Fruit fly (Drosophila melanogaster) whole organism, prepupa: ENCODE data around the gene CG5107.

Experiments
- Blimp-1 ChIP-seq: fragments of 200-800 bp; sonication (Bioruptor generic); optimal IDR thresholded peaks from 3 replicates; lab custom pipeline; 2017; ENCODE audit warnings: missing biosample characterization, missing genetic modification characterization, mild to moderate bottlenecking, moderate library complexity, missing genetic modification reagents
- CG10631 ChIP-seq: fragments of 200-800 bp; sonication (Bioruptor generic); optimal IDR thresholded peaks from 2 replicates; lab custom pipeline; 2016; ENCODE audit warnings: missing biosample characterization, missing genetic modification characterization
- CG10669 ChIP-seq: fragments of 200-800 bp; sonication (Bioruptor generic); optimal IDR thresholded peaks from 3 replicates; lab custom pipeline; 2018; ENCODE audit warnings: missing biosample characterization, mild to moderate bottlenecking, missing genetic modification characterization, moderate library complexity
- CG15336 ChIP-seq: fragments of 200-800 bp; sonication (Bioruptor generic); IDR thresholded peaks from 2 replicates; pipeline ENCODE4 v1.3.6; 2022; ENCODE audit warnings: missing biosample characterization, missing genetic modification characterization
- CG1621 ChIP-seq: fragments of 200-800 bp; sonication (Bioruptor generic); optimal IDR thresholded peaks from 3 replicates; lab custom pipeline; 2018; ENCODE audit warnings: missing biosample characterization, mild to moderate bottlenecking, missing genetic modification characterization
- CG3032 ChIP-seq: fragments of 200-800 bp; optimal IDR thresholded peaks from 2 replicates; lab custom pipeline; 2019; ENCODE audit warnings: missing biosample characterization, mild to moderate bottlenecking, missing genetic modification characterization, moderate library complexity
- CG31627 ChIP-seq: fragments of 200-800 bp; sonication (Bioruptor generic); optimal IDR thresholded peaks from 3 replicates; lab custom pipeline; 2016; ENCODE audit warnings: missing biosample characterization, missing genetic modification characterization
- CG32006 ChIP-seq: fragments of 200-800 bp; sonication (Bioruptor generic); optimal IDR thresholded peaks from 3 replicates; lab custom pipeline; 2017; ENCODE audit warnings: missing biosample characterization, mild to moderate bottlenecking, missing genetic modification characterization
- CG34406 ChIP-seq: fragments of 200-800 bp; sonication (Bioruptor generic); optimal IDR thresholded peaks from 3 replicates; lab custom pipeline; 2016; ENCODE audit warnings: missing biosample characterization, missing genetic modification characterization
- CG3919 ChIP-seq: fragments of 200-800 bp; sonication (Bioruptor generic); optimal IDR thresholded peaks from 3 replicates; lab custom pipeline; 2016; ENCODE audit warnings: missing biosample characterization, missing genetic modification characterization
- CG4318 ChIP-seq: fragments of 200-800 bp; sonication (Bioruptor generic); optimal IDR thresholded peaks from 3 replicates; lab custom pipeline; 2017; ENCODE audit warnings: missing biosample characterization, mild to moderate bottlenecking, missing genetic modification characterization
- CG6276 ChIP-seq: fragments of 200-800 bp; sonication (Bioruptor generic); optimal IDR thresholded peaks from 2 replicates; lab custom pipeline; 2017; ENCODE audit warnings: missing biosample characterization, mild to moderate bottlenecking, missing genetic modification characterization
- CG6792 ChIP-seq: fragments of 200-800 bp; sonication (Bioruptor generic); optimal IDR thresholded peaks from 3 replicates; lab custom pipeline; 2016; ENCODE audit warnings: missing biosample characterization, missing genetic modification characterization
- CG6808 ChIP-seq: fragments of 200-800 bp; sonication (Bioruptor generic); optimal IDR thresholded peaks from 3 replicates; lab custom pipeline; 2017; ENCODE audit warnings: missing biosample characterization, missing genetic modification characterization, mild to moderate bottlenecking, moderate library complexity, missing genetic modification reagents
- CG6854 ChIP-seq: fragments of 200-800 bp; sonication (Bioruptor generic); optimal IDR thresholded peaks from 2 replicates; lab custom pipeline; 2017; ENCODE audit warnings: missing biosample characterization, mild to moderate bottlenecking, missing genetic modification characterization
- CG7368 ChIP-seq: fragments of 200-800 bp; sonication (Bioruptor generic); optimal IDR thresholded peaks from 3 replicates; lab custom pipeline; 2016; ENCODE audit warnings: missing biosample characterization, missing genetic modification characterization
- CG8119 ChIP-seq: fragments of 200-800 bp; sonication (Bioruptor generic); IDR thresholded peaks from 3 replicates; pipeline ENCODE4 v1.3.6; 2022; ENCODE audit warnings: missing biosample characterization, missing genetic modification characterization
- CG8319 ChIP-seq: fragments of 200-800 bp; sonication (Bioruptor generic); optimal IDR thresholded peaks from 3 replicates; lab custom pipeline; 2016; ENCODE audit warnings: missing biosample characterization, missing genetic modification characterization
- CG8632 ChIP-seq: fragments of 200-800 bp; sonication (Bioruptor generic); optimal IDR thresholded peaks from 3 replicates; lab custom pipeline; 2016; ENCODE audit warnings: missing biosample characterization, missing genetic modification characterization
- CG9139 ChIP-seq: fragments of 200-800 bp; sonication (Bioruptor generic); optimal IDR thresholded peaks from 3 replicates; lab custom pipeline; 2017; ENCODE audit warnings: missing biosample characterization, mild to moderate bottlenecking, missing genetic modification characterization
- Eip75B ChIP-seq: fragments of 200-800 bp; sonication (Bioruptor generic); optimal IDR thresholded peaks from 3 replicates; lab custom pipeline; 2016; ENCODE audit warnings: missing biosample characterization, missing genetic modification characterization
- Eip78C ChIP-seq: fragments of 200-800 bp; sonication (Bioruptor generic); peaks from one replicate; lab custom pipeline; 2016; ENCODE audit warnings: missing biosample characterization, missing genetic modification characterization
- Eip93F ChIP-seq: fragments of 200-800 bp; sonication (Bioruptor generic); optimal IDR thresholded peaks from 2 replicates; lab custom pipeline; 2016; ENCODE audit warnings: missing biosample characterization, mild to moderate bottlenecking, missing genetic modification characterization
- Ets21C ChIP-seq: fragments of 200-800 bp; sonication (Bioruptor generic); optimal IDR thresholded peaks from 3 replicates; lab custom pipeline; 2016; ENCODE audit warnings: missing biosample characterization, missing genetic modification characterization
- Gug ChIP-seq: fragments of 200-800 bp; sonication (Bioruptor generic); IDR thresholded peaks from 2 replicates; pipeline ENCODE4 v1.3.6; 2022; ENCODE audit warnings: missing biosample characterization, missing genetic modification characterization
- Hr39 ChIP-seq: fragments of 200-800 bp; sonication (Bioruptor generic); optimal IDR thresholded peaks from 2 replicates; lab custom pipeline; 2016; ENCODE audit warnings: missing biosample characterization, missing genetic modification characterization
- Lpt ChIP-seq: fragments of 200-800 bp; sonication (Bioruptor generic); optimal IDR thresholded peaks from 3 replicates; lab custom pipeline; 2016; ENCODE audit warnings: missing biosample characterization, missing genetic modification characterization
- Met ChIP-seq: fragments of 200-800 bp; sonication (Bioruptor generic); optimal IDR thresholded peaks from 3 replicates; lab custom pipeline; 2016; ENCODE audit warnings: missing biosample characterization, missing genetic modification characterization
- OdsH ChIP-seq: fragments of 200-800 bp; sonication (Bioruptor generic); optimal IDR thresholded peaks from 3 replicates; lab custom pipeline; 2016; ENCODE audit warnings: missing biosample characterization, missing genetic modification characterization
- Smox ChIP-seq: fragments of 200-800 bp; sonication (Bioruptor generic); optimal IDR thresholded peaks from 3 replicates; lab custom pipeline; 2016; ENCODE audit warnings: missing biosample characterization, missing genetic modification characterization
- Sox102F ChIP-seq: fragments of 200-800 bp; sonication (Bioruptor generic); optimal IDR thresholded peaks from 2 replicates; lab custom pipeline; 2016; ENCODE audit warnings: missing biosample characterization, mild to moderate bottlenecking, missing genetic modification characterization
- Sox14 ChIP-seq: fragments of 200-800 bp; sonication (Bioruptor generic); optimal IDR thresholded peaks from 3 replicates; lab custom pipeline; 2016; ENCODE audit warnings: missing biosample characterization, missing genetic modification characterization
- Sox15 ChIP-seq: fragments of 200-800 bp; sonication (Bioruptor generic); optimal IDR thresholded peaks from 3 replicates; lab custom pipeline; 2016; ENCODE audit warnings: missing biosample characterization, missing genetic modification characterization
- achi ChIP-seq: fragments of 200-800 bp; sonication (Bioruptor generic); optimal IDR thresholded peaks from 3 replicates; lab custom pipeline; 2016; ENCODE audit warnings: missing biosample characterization, missing genetic modification characterization
- cyc ChIP-seq: fragments of 200-800 bp; sonication (Bioruptor generic); optimal IDR thresholded peaks from 3 replicates; lab custom pipeline; 2016; ENCODE audit warnings: missing biosample characterization, missing genetic modification characterization
- esn ChIP-seq: fragments of 200-800 bp; sonication (Bioruptor generic); optimal IDR thresholded peaks from 2 replicates; lab custom pipeline; 2016; ENCODE audit warnings: missing biosample characterization, mild to moderate bottlenecking, missing genetic modification characterization, moderate library complexity
- fd85E ChIP-seq: fragments of 200-800 bp; sonication (Bioruptor generic); optimal IDR thresholded peaks from 3 replicates; lab custom pipeline; 2016; ENCODE audit warnings: missing biosample characterization, missing genetic modification characterization
- fkh ChIP-seq: fragments of 200-800 bp; sonication (Bioruptor generic); optimal IDR thresholded peaks from 3 replicates; lab custom pipeline; 2017; ENCODE audit warnings: missing biosample characterization, mild to moderate bottlenecking, missing genetic modification characterization, moderate library complexity
- lz ChIP-seq: fragments of 200-800 bp; sonication (Bioruptor generic); optimal IDR thresholded peaks from 3 replicates; lab custom pipeline; 2016; ENCODE audit warnings: missing biosample characterization, missing genetic modification characterization
- pdm3 ChIP-seq: fragments of 200-800 bp; sonication (Bioruptor generic); optimal IDR thresholded peaks from 3 replicates; lab custom pipeline; 2016; ENCODE audit warnings: missing biosample characterization, missing genetic modification characterization
- salr ChIP-seq, 2 experiments: fragments of 200-800 bp; sonication (Bioruptor generic); optimal IDR thresholded peaks; 3 replicates each; lab custom pipeline; 2016 to 2018; ENCODE audit warnings: missing biosample characterization in 2 of 2, missing genetic modification characterization in 2 of 2, mild to moderate bottlenecking in 1 of 2
- spab ChIP-seq: fragments of 200-800 bp; sonication (Bioruptor generic); optimal IDR thresholded peaks from 2 replicates; lab custom pipeline; 2017; ENCODE audit warnings: missing biosample characterization, mild to moderate bottlenecking, missing genetic modification characterization, missing genetic modification reagents
- svp ChIP-seq: fragments of 200-800 bp; sonication (Bioruptor generic); peaks from one replicate; lab custom pipeline; 2016; ENCODE audit warnings: missing biosample characterization, missing genetic modification characterization
- topi ChIP-seq: fragments of 200-800 bp; sonication (Bioruptor generic); optimal IDR thresholded peaks from 3 replicates; lab custom pipeline; 2016; ENCODE audit warnings: missing biosample characterization, missing genetic modification characterization

Gene CG5107

DNA sequence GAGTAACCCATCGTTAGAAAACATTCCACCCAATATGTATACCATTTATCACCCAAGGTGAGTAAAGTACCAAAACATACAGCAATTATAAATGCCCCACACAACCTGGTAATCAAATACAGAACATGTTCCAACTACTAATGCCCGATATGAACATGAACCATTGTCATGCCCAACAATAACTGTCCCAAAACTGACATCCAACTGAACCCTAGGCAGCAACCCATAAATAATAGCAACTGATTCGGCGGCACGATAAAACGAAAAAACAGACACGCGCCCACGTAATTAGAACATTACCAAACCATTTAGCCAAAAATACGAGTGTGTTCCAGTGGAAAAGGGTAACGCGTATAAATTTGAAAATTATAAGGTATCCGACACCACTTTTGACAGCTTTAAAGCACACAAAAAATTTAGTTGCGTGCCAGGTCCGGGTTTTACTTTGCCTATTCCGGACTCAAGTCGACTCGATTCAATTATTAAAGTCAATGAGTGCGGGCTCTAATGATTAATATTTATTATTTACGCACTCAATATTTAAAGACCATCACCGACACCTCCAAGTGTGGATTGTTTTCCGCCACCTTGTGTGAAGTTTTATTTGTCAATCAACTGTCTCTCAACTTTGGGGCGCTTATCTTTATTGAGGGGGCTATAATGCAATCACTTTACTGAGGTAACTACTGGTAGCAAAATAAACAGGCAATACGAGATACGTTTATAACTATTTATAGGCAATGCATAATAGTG lies 38.8 kb downstream of the CG5107 start:
- TF ChIP-seq Ets21C (GFP tag; lab: Kevin White, UChicago) (no peak), fkh (peak; percentile 84)

DNA sequence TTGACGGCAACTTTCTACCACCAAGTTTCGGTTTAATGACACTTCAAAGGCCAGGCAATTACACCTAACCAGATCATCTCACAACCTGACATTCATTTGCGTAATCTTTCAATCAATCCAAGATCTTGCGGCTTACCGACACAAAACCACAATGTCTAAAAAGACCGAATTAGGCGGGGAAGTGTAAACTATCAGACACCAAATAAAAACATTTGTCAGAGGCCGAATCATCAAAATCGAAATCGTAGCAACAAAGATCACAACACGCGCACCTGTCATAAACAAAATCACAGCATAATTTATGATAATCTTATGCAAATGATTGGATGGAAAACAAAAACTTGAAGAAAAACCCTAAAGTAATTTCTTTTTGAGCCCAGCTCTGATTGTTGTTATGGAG lies 44.7 kb downstream of the CG5107 start:
- TF ChIP-seq CG1621 (tag; lab: Kevin White, UChicago) (no peak), Blimp-1 (GFP tag; lab: Kevin White, UChicago) (no peak), CG6854 (GFP tag; lab: Kevin White, UChicago) (no peak), CG8119 (GFP tag; lab: Robert Waterston, UW) (no peak), Smox (GFP tag; lab: Kevin White, UChicago) (no peak), Sox102F (GFP tag; lab: Kevin White, UChicago) (no peak), CG8319 (GFP tag; lab: Kevin White, UChicago) (no peak), CG7368 (GFP tag; lab: Kevin White, UChicago) (no peak), CG9139 (GFP tag; lab: Kevin White, UChicago) (no peak), esn (GFP tag; lab: Kevin White, UChicago) (no peak), CG10631 (GFP tag; lab: Kevin White, UChicago) (no peak), Sox14 (GFP tag; lab: Kevin White, UChicago) (no peak), OdsH (GFP tag; lab: Kevin White, UChicago) (no peak), achi (GFP tag; lab: Kevin White, UChicago) (no peak), svp (GFP tag; lab: Kevin White, UChicago) (no peak), Eip78C (no peak)

DNA sequence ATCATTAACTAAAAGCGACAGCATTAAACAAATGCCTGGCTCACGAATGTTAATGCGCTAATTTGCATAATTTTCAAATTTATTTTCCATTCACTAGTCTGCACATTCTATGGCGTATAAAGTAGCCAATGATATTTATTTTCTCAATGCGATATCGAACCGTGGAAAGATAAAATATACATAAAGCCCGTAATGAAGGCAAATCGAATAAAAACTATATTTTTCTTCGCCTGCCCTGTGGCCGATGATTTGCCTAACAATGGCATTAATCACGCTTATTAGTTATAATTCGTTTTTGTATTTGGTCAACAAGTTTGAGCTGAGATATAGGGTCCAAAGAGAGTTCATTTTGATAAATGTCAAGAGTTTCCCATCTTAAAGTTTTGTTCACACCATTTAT lies 45.4 kb downstream of the CG5107 start:
- TF ChIP-seq spab (GFP tag; lab: Kevin White, UChicago) (no peak), cyc (GFP tag; lab: Kevin White, UChicago) (no peak), CG10669 (GFP tag; lab: Kevin White, UChicago) (no peak), pdm3 (GFP tag; lab: Kevin White, UChicago) (no peak), Eip75B (no peak), CG8119 (GFP tag; lab: Robert Waterston, UW) (no peak), Lpt (GFP tag; lab: Kevin White, UChicago) (no peak), CG3032 (tag; lab: Kevin White, UChicago) (no peak), CG15336 (GFP tag; lab: Robert Waterston, UW) (no peak), esn (GFP tag; lab: Kevin White, UChicago) (no peak), CG6276 (no peak), CG31627 (GFP tag; lab: Kevin White, UChicago) (no peak)

DNA sequence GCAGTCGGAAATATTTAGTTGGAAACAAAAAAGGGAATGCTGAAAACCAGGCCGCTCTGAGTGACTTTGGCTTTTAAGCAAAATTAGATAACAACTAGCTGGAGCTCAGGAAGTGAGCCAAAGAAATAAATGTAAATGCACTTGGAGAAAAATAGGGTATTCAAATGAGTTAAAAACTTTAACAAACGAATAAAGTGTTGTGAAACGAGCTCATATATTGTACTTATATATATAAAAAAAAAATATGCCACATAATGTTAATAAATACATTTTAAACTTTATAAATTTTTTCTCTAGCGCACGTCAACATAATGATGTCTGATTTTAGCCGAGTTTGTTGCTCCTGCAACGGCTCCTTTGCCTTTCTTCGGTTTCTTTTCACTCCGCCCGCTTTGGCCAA lies 47.2 kb downstream of the CG5107 start:
- TF ChIP-seq lz (no peak), achi (GFP tag; lab: Kevin White, UChicago) (no peak), CG6792 (GFP tag; lab: Kevin White, UChicago) (no peak), Sox15 (GFP tag; lab: Kevin White, UChicago) (no peak), fd85E (no peak), topi (GFP tag; lab: Kevin White, UChicago) (peak; percentile 9), CG32006 (GFP tag; lab: Kevin White, UChicago) (peak; percentile 35), CG6808 (no peak), CG1621 (tag; lab: Kevin White, UChicago) (no peak), Eip78C (peak; percentile 69), Eip75B (no peak), svp (GFP tag; lab: Kevin White, UChicago) (peak; percentile 72), Gug (no peak), spab (GFP tag; lab: Kevin White, UChicago) (no peak), CG3919 (GFP tag; lab: Kevin White, UChicago) (no peak), cyc (GFP tag; lab: Kevin White, UChicago) (no peak), CG10669 (GFP tag; lab: Kevin White, UChicago) (no peak), Blimp-1 (GFP tag; lab: Kevin White, UChicago) (no peak), CG8119 (GFP tag; lab: Robert Waterston, UW) (peak; percentile 48; the same call in 2 of the 3 replicates), Eip93F (GFP tag; lab: Kevin White, UChicago) (no peak), Hr39 (peak; percentile 22), CG4318 (GFP tag; lab: Kevin White, UChicago) (no peak), CG9139 (GFP tag; lab: Kevin White, UChicago) (no peak), CG8632 (GFP tag; lab: Kevin White, UChicago) (peak; percentile 27), CG34406 (GFP tag; lab: Kevin White, UChicago) (peak; percentile 42), Met (GFP tag; lab: Kevin White, UChicago) (peak; percentile 34), Smox (GFP tag; lab: Kevin White, UChicago) (peak; percentile 22), CG3032 (tag; lab: Kevin White, UChicago) (no peak), salr (GFP tag; optimal IDR thresholded peaks at IDR 0.05; lab: Kevin White, UChicago) (peak in 1 of 2 experiments; percentile 4)
